Worm (Caenorhabditis elegans): Measurements from ENCODE around the gene lipl-8.

- TF ChIP-seq Y95B8A.8 (GFP tag; IDR thresholded peaks at IDR 0.05): no peak
- TF ChIP-seq F49E8.2 (tag; optimal IDR thresholded peaks at IDR 0.05; ENCODE audit: insufficient read depth): no peak
- no peak for TF ChIP-seq hsf-1 (GFP tag; IDR thresholded peaks at IDR 0.05)
- TF ChIP-seq Y67H2A.10 (GFP tag; conservative IDR thresholded peaks at IDR 0.05): no peak
- TF ChIP-seq snpc-4 (GFP tag; optimal IDR thresholded peaks at IDR 0.05): no peak
- no peak for TF ChIP-seq snpc-4 (tag; optimal IDR thresholded peaks at IDR 0.05)
- TF ChIP-seq unc-62 (GFP tag; optimal IDR thresholded peaks at IDR 0.05): peak; percentile 14
- TF ChIP-seq mxl-1 (tag; optimal IDR thresholded peaks at IDR 0.05): no peak
- no peak for TF ChIP-seq C17E4.6 (GFP tag; IDR thresholded peaks at IDR 0.05)
- TF ChIP-seq ama-1 (optimal IDR thresholded peaks at IDR 0.05): no peak
- no peak for TF ChIP-seq ama-1 (GFP tag; optimal IDR thresholded peaks at IDR 0.05)
- no peak for TF ChIP-seq F52B5.7 (tag; optimal IDR thresholded peaks at IDR 0.05)
- no peak for TF ChIP-seq T07F8.4 (tag; optimal IDR thresholded peaks at IDR 0.05)
- TF ChIP-seq lin-26 (GFP tag; IDR thresholded peaks at IDR 0.05): no peak
- TF ChIP-seq F57C9.4 (tag; optimal IDR thresholded peaks at IDR 0.05): no peak
- no peak for TF ChIP-seq sptf-2 (GFP tag; optimal IDR thresholded peaks at IDR 0.05)
These were observed 24.5 kb upstream of the lipl-8 start, which contains the start of gene haf-7 for ce11 chrV:14773048-14773447.
